Fruit fly (Drosophila melanogaster) Kc167 (cell line): Measurements from ENCODE around the gene CG8516.

ENCODE experiments used
- Sin3A ChIP-seq: fragments of >200 bp; optimal IDR thresholded peaks from 2 replicates; lab custom pipeline; 2018; ENCODE audit warnings: missing external identifiers
- h ChIP-seq: fragments of >200 bp; optimal IDR thresholded peaks from 3 replicates; lab custom pipeline; 2018; ENCODE audit warnings: missing external identifiers
- insv ChIP-seq: fragments of >200 bp; optimal IDR thresholded peaks from 3 replicates; lab custom pipeline; 2018; ENCODE audit warnings: missing external identifiers

DNA sequence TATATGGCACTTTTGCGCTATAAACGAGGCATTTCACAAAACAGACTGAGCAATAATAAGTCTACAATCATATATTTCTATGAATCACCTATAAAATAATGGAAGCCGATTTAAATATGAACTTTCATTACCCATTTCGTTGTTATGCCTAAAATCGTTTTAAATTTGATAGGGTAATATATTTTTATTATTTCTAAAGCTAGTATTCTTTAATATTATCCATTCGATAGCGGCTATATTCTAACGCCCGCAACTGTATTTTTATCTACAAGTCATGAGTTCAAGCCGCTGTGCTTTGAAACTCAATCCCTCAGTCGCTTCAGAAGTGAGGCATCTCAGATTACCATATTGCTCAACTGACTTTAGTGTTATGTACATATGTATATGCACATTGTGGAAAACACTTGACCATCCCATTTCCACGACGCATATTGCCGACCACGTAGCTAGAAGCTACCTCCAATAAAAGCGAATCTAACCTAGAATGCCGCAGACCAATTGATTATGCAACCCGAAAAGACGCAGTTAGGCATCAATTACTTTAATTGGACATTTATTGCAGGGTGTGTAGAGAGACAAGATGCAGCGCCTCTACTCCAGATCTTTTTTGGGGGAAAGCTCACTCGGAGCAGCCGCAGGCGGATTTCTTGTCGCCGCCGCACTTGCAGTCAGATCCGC is 9.7 kb upstream of the CG8516 start:
- TF ChIP-seq Sin3A (lab: Kevin White, UChicago) = no peak
- no peak for TF ChIP-seq h (lab: Kevin White, UChicago)
- no peak for TF ChIP-seq insv
